Worm (Caenorhabditis elegans): ENCODE measurements around the gene mltn-7.
A peak's percentile ranks its signal among the peaks of the same experiment; 100 is the strongest.

mltn-7 gene

DNA sequence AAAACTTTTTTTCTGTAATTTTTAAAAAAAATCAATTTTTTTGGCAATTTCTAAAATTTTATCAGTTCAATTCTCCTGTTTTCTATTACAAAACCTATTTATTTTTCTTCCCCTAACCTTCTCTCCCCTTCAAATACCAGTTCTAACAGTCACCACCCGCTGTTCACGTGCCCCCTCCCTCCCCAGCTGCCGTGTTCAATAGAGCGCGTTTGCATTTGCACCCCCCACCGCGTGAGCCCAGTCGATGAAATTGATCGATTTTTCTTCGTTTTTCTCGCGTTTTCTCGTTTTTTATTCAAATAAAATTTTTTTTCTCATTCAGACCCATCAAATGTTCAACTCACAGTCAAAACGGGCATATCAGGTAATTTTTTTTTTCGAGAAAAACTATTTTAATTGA, 21.1 kb upstream of the mltn-7 start, which contains the start of gene atg-9 (continued):
- TF ChIP-seq pha-4 (GFP tag; IDR thresholded peaks at IDR 0.05) (peak; percentile 63; the same call in 1 of the 2 replicates), pha-4 (tag; optimal IDR thresholded peaks at IDR 0.05) (no peak), dve-1 (tag; optimal IDR thresholded peaks at IDR 0.05; ENCODE audit: insufficient read depth) (peak; percentile 85), gei-8 (GFP tag; optimal IDR thresholded peaks at IDR 0.05) (no peak), F26F4.8 (GFP tag; conservative IDR thresholded peaks at IDR 0.05) (no peak), zfp-3 (GFP tag; conservative IDR thresholded peaks at IDR 0.05) (0 out of 2 replicates have a peak, but pooled peaks have one; percentile 59), fos-1 (tag; optimal IDR thresholded peaks at IDR 0.05) (no peak), dmd-9 (GFP tag; IDR thresholded peaks at IDR 0.05) (0 out of 2 replicates have a peak, but pooled peaks have one; percentile 29), mxl-2 (GFP tag; conservative IDR thresholded peaks at IDR 0.05) (peak; percentile 58; the same call in 1 of the 2 replicates), saeg-2 (GFP tag; IDR thresholded peaks at IDR 0.05) (no peak), lin-29 (GFP tag; IDR thresholded peaks at IDR 0.05) (no peak), nhr-25 (tag; optimal IDR thresholded peaks at IDR 0.05; ENCODE audit: borderline replicate concordance, insufficient read depth) (peak; percentile 53), daf-16 (GFP tag; optimal IDR thresholded peaks at IDR 0.05) (no peak), daf-16 (tag; optimal IDR thresholded peaks at IDR 0.05) (peak; percentile 71), Y5F2A.4 (GFP tag; optimal IDR thresholded peaks at IDR 0.05) (no peak), ctbp-1 (GFP tag; IDR thresholded peaks at IDR 0.05) (peak; percentile 54), R02D3.7 (tag; optimal IDR thresholded peaks at IDR 0.05) (no peak), aha-1 (tag) (peak; percentile 99), Y75B8A.6 (GFP tag; IDR thresholded peaks at IDR 0.05) (peak; percentile 68; the same call in 1 of the 2 replicates), egl-27 (tag; optimal IDR thresholded peaks at IDR 0.05) (no peak), nhr-11 (tag; optimal IDR thresholded peaks at IDR 0.05) (no peak), zfp-2 (tag; optimal IDR thresholded peaks at IDR 0.05) (no peak), F44E2.7 (GFP tag; IDR thresholded peaks at IDR 0.05) (no peak), vab-7 (GFP tag; IDR thresholded peaks at IDR 0.05) (peak; percentile 51; the same call in 1 of the 2 replicates), nhr-48 (tag; optimal IDR thresholded peaks at IDR 0.05) (no peak), nhr-237 (tag; optimal IDR thresholded peaks at IDR 0.05) (no peak), F10B5.3 (tag; optimal IDR thresholded peaks at IDR 0.05) (no peak), ceh-82 (tag; optimal IDR thresholded peaks at IDR 0.05) (no peak), T26A8.4 (GFP tag; IDR thresholded peaks at IDR 0.05) (peak; percentile 46; the same call in 1 of the 2 replicates), snpc-1.2 (GFP tag; IDR thresholded peaks at IDR 0.05) (no peak), ceh-28 (tag; optimal IDR thresholded peaks at IDR 0.05) (no peak), attf-4 (tag; optimal IDR thresholded peaks at IDR 0.05) (no peak), D1046.2 (GFP tag; IDR thresholded peaks at IDR 0.05) (no peak), mdt-29 (GFP tag; IDR thresholded peaks at IDR 0.05) (no peak), dmd-8 (GFP tag; IDR thresholded peaks at IDR 0.05) (no peak), spr-1 (tag; optimal IDR thresholded peaks at IDR 0.05) (no peak), ZK546.5 (tag; optimal IDR thresholded peaks at IDR 0.05) (no peak), duxl-1 (tag; optimal IDR thresholded peaks at IDR 0.05; ENCODE audit: poor library complexity) (no peak), F49E8.2 (tag; optimal IDR thresholded peaks at IDR 0.05; ENCODE audit: borderline replicate concordance) (no peak), snpc-4 (tag; optimal IDR thresholded peaks at IDR 0.05) (no peak), spr-3 (GFP tag; optimal IDR thresholded peaks at IDR 0.05) (no peak), ces-1 (GFP tag; optimal IDR thresholded peaks at IDR 0.05) (no peak), lin-15B (tag; optimal IDR thresholded peaks at IDR 0.05) (no peak), zip-11 (GFP tag; IDR thresholded peaks at IDR 0.05) (no peak), madf-9 (GFP tag; conservative IDR thresholded peaks at IDR 0.05) (peak; percentile 45; the same call in 1 of the 2 replicates), lin-38 (GFP tag; IDR thresholded peaks at IDR 0.05) (peak; percentile 97), lin-1 (GFP tag; IDR thresholded peaks at IDR 0.05) (peak; percentile 85), ceh-32 (tag; optimal IDR thresholded peaks at IDR 0.05; ENCODE audit: poor library complexity) (no peak), hlh-30 (tag; optimal IDR thresholded peaks at IDR 0.05; ENCODE audit: insufficient read depth) (peak; percentile 99), T20F7.1 (GFP tag; optimal IDR thresholded peaks at IDR 0.05) (no peak), hif-1 (tag; optimal IDR thresholded peaks at IDR 0.05) (peak in 1 of 2 experiments; percentile 59)

Measured in whole organism, L4 larva.